Worm (Caenorhabditis elegans) whole organism, late embryonic: Measurements from ENCODE around the gene str-1.
A peak's percentile ranks its signal among the peaks of the same experiment; 100 is the strongest.

ENCODE experiments used
- K02D7.2 ChIP-seq: sonication (generic microtip); optimal IDR thresholded peaks from 2 replicates; lab custom pipeline; 2017; ENCODE audit warnings: mild to moderate bottlenecking, missing genetic modification characterization, missing compliant biosample characterization
- T23F11.4 ChIP-seq: fragments of 200-800 bp; sonication (Bioruptor generic); optimal IDR thresholded peaks from 2 replicates; lab custom pipeline; 2018; ENCODE audit warnings: mild to moderate bottlenecking, missing genetic modification characterization, missing compliant biosample characterization
- Y22D7AL.16 ChIP-seq: sonication (generic microtip); optimal IDR thresholded peaks from 2 replicates; lab custom pipeline; 2016; ENCODE audit warnings: missing genetic modification characterization, missing compliant biosample characterization
- ceh-2 ChIP-seq: sonication (generic microtip); optimal IDR thresholded peaks from 2 replicates; lab custom pipeline; 2016; ENCODE audit warnings: missing genotype, missing genetic modification characterization, missing compliant biosample characterization
- ceh-31 ChIP-seq: sonication (generic microtip); optimal IDR thresholded peaks from 2 replicates; lab custom pipeline; 2016; ENCODE audit warnings: missing genetic modification characterization, missing compliant biosample characterization
- ets-4 ChIP-seq: sonication (generic microtip); optimal IDR thresholded peaks from 2 replicates; lab custom pipeline; 2016; ENCODE audit warnings: missing genetic modification characterization, missing compliant biosample characterization
- hlh-8 ChIP-seq: sonication (generic microtip); optimal IDR thresholded peaks from 2 replicates; lab custom pipeline; 2016; ENCODE audit warnings: missing genotype, missing genetic modification characterization, missing compliant biosample characterization
- npax-4 ChIP-seq: sonication (generic microtip); optimal IDR thresholded peaks from 2 replicates; lab custom pipeline; 2016; ENCODE audit warnings: missing genetic modification characterization, missing compliant biosample characterization
- pat-9 ChIP-seq: fragments of 200-800 bp; sonication (Bioruptor generic); optimal IDR thresholded peaks from 2 replicates; lab custom pipeline; 2018; ENCODE audit warnings: mild to moderate bottlenecking, missing genetic modification characterization, moderate library complexity, missing compliant biosample characterization
- sdc-2 ChIP-seq: sonication (generic microtip); optimal IDR thresholded peaks from 2 replicates; lab custom pipeline; 2016; ENCODE audit warnings: missing genotype, missing genetic modification characterization, missing compliant biosample characterization
- unc-42 ChIP-seq: sonication (generic microtip); optimal IDR thresholded peaks from 2 replicates; lab custom pipeline; 2016; ENCODE audit warnings: missing genotype, missing genetic modification characterization, missing compliant biosample characterization

Gene str-1

DNA sequence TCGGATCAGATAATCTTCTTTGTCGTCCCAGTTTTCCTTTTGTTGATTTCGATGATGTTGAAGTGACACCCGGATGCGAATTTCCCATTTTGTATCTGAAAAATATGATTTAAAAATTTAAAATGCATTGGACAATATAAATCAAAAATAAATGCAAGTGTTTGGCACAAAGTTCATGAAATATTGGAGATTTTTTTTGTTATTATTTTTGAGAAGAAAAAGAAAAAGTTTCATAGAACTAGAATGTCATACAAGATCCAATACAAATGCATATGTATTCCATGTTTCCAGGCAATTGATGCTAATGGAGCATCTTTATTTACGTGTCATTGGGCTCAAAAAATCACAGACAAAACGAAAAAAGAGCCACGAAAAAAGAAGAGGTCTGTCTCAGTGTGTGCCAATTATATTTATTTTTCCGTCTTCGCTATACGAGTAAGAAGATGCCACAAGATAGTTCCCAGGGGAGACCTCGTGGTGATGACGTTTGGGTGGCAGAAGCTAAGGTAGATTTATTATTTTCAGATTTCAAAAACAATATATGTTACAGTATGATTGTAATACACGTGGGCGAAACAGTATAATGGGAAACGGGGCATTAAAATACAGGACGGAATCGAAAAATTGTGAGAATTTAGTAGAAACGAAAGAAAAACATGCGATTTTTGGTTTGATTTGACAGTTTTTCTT lies 46.0 kb downstream of the str-1 start, which contains the start of the genes glb-23 and R13A1.1:
Gene glb-23 (minus strand): TSS at position 101 of the 690 bp plus-strand sequence.
Gene R13A1.1 (plus strand): TSS at position 640 of the 690 bp plus-strand sequence.
- no peak for TF ChIP-seq hlh-8 (tag; lab: Kevin White, UChicago)
- TF ChIP-seq pat-9 (tag; lab: Kevin White, UChicago), result no peak
- no peak for TF ChIP-seq ets-4 (tag; lab: Kevin White, UChicago)
- TF ChIP-seq sdc-2 (tag; lab: Kevin White, UChicago), result no peak
- TF ChIP-seq T23F11.4 (GFP tag; lab: Kevin White, UChicago), result no peak
- no peak for TF ChIP-seq ceh-2 (tag; lab: Kevin White, UChicago)
- no peak for TF ChIP-seq npax-4
- no peak for TF ChIP-seq K02D7.2 (tag; lab: Kevin White, UChicago)
- no peak for TF ChIP-seq Y22D7AL.16 (tag; lab: Kevin White, UChicago)

DNA sequence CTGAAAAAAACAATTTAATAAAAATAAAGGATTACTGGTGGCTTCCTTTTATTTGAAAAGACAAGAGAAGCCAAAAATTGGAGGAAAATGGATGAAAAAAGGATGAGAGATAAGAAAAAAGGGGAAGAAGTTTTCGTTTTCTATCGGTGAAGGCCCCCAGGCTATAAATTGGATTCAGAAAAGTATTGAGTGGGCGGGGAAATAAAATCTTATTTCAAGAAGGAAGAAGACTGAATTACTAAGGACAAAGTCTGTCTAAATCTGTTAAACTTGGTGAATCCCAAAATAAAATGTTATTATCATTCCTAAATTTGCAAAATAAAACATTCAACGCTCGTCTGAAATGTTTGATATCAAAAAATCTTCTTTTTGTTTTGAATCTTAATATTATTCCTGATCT lies 48.5 kb downstream of the str-1 start:
- peak; percentile 66 for TF ChIP-seq unc-42
- no peak for TF ChIP-seq ceh-31 (tag; lab: Kevin White, UChicago)
